In genomic region chrV:17888939-17889338, ce11 we compare ENCODE assay signal across 1 worm cellular context.
TF ChIP-seq lines count a peak whose summit lies in the region.

TSS of gene C06H5.6 (minus strand) at chrV:17888984.

TF ChIP-seq in whole organism, L4 larva, 104 proteins besides CTCF, POLR2A, EP300 and RAD21 (continued from another document):
- TF ChIP-seq F10B5.3 (tag; optimal IDR thresholded peaks at IDR 0.05; lab: Kevin White, UChicago) = no peak
- TF ChIP-seq lir-3 (tag; optimal IDR thresholded peaks at IDR 0.05; lab: Kevin White, UChicago) = no peak
- no peak for TF ChIP-seq spr-1 (tag; optimal IDR thresholded peaks at IDR 0.05; lab: Kevin White, UChicago)
- no peak for TF ChIP-seq zag-1 (tag; optimal IDR thresholded peaks at IDR 0.05; lab: Kevin White, UChicago)
- no peak for TF ChIP-seq arid-1 (GFP tag; conservative IDR thresholded peaks at IDR 0.05; lab: Robert Waterston, UW)
- no peak for TF ChIP-seq spr-3 (GFP tag; optimal IDR thresholded peaks at IDR 0.05; lab: Kevin White, UChicago)
- TF ChIP-seq lin-39 (tag; optimal IDR thresholded peaks at IDR 0.05; lab: Kevin White, UChicago) = no peak
- no peak for TF ChIP-seq egl-27 (tag; optimal IDR thresholded peaks at IDR 0.05; lab: Kevin White, UChicago)
- no peak for TF ChIP-seq dpl-1 (GFP tag; optimal IDR thresholded peaks at IDR 0.05; lab: Kevin White, UChicago)
- TF ChIP-seq zfp-2 (tag; optimal IDR thresholded peaks at IDR 0.05; lab: Kevin White, UChicago) = no peak
- TF ChIP-seq rbr-2 (tag; optimal IDR thresholded peaks at IDR 0.05; lab: Kevin White, UChicago) = no peak
- no peak for TF ChIP-seq lin-1 (GFP tag; IDR thresholded peaks at IDR 0.05; lab: Robert Waterston, UW)
- TF ChIP-seq Y75B8A.6 (GFP tag; IDR thresholded peaks at IDR 0.05; lab: Robert Waterston, UW) = no peak
- TF ChIP-seq nhr-25 (tag; optimal IDR thresholded peaks at IDR 0.05; lab: Kevin White, UChicago; ENCODE audit: borderline replicate concordance, insufficient read depth) = no peak
- TF ChIP-seq php-3 (GFP tag; IDR thresholded peaks at IDR 0.05; lab: Robert Waterston, UW) = peak; percentile 67
- no peak for TF ChIP-seq daf-16 (GFP tag; optimal IDR thresholded peaks at IDR 0.05; lab: Kevin White, UChicago)
- TF ChIP-seq daf-16 (tag; optimal IDR thresholded peaks at IDR 0.05; lab: Kevin White, UChicago) = peak; percentile 37
- TF ChIP-seq gei-8 (GFP tag; optimal IDR thresholded peaks at IDR 0.05; lab: Kevin White, UChicago) = no peak
- peak; percentile 64 for TF ChIP-seq dmd-6 (GFP tag; IDR thresholded peaks at IDR 0.05; lab: Robert Waterston, UW)
- TF ChIP-seq jun-1 (tag; optimal IDR thresholded peaks at IDR 0.05; lab: Kevin White, UChicago) = no peak
- no peak for TF ChIP-seq zip-2 (tag; optimal IDR thresholded peaks at IDR 0.05; lab: Kevin White, UChicago)
- TF ChIP-seq fos-1 (tag; optimal IDR thresholded peaks at IDR 0.05; lab: Kevin White, UChicago) = no peak
- TF ChIP-seq nhr-111 (GFP tag; optimal IDR thresholded peaks at IDR 0.05; lab: Kevin White, UChicago) = no peak
TF ChIP-seq in whole organism, L4 larva: peak in this region for 7.
